Fruit fly (Drosophila melanogaster) whole organism, embryonic: ENCODE results near the gene PIG-Q.

Experiments
- Atf-2 ChIP-seq: fragments of 200-800 bp; sonication (Bioruptor generic); optimal IDR thresholded peaks from 2 replicates; lab custom pipeline; 2016; ENCODE audit warnings: missing biosample characterization, missing genetic modification characterization
- CG11093 ChIP-seq: fragments of 200-800 bp; sonication (Bioruptor generic); IDR thresholded peaks from 3 replicates; pipeline ENCODE4 v1.3.6; 2022; ENCODE audit warnings: missing biosample characterization, missing genetic modification characterization
- CG11723 ChIP-seq: fragments of 200-800 bp; sonication (Bioruptor generic); optimal IDR thresholded peaks from 2 replicates; lab custom pipeline; 2017; ENCODE audit warnings: missing biosample characterization, mild to moderate bottlenecking, missing genetic modification characterization
- CG14860 ChIP-seq: fragments of 200-800 bp; sonication (Bioruptor generic); IDR thresholded peaks from 3 replicates; pipeline ENCODE4 v1.3.6; 2022; ENCODE audit warnings: missing biosample characterization, missing genetic modification characterization; ENCODE audit not compliant: partially characterized antibody
- CG15479 ChIP-seq: fragments of 200-800 bp; sonication (Bioruptor generic); optimal IDR thresholded peaks from 3 replicates; lab custom pipeline; 2019; ENCODE audit warnings: missing biosample characterization, mild to moderate bottlenecking, missing genetic modification characterization, moderate library complexity
- CG1602 ChIP-seq: fragments of 200-800 bp; sonication (Bioruptor generic); optimal IDR thresholded peaks from 3 replicates; lab custom pipeline; 2016; ENCODE audit warnings: missing biosample characterization, missing genetic modification characterization
- CG17359 ChIP-seq: fragments of 200-800 bp; sonication (Bioruptor generic); optimal IDR thresholded peaks from 3 replicates; lab custom pipeline; 2018; ENCODE audit warnings: missing biosample characterization, mild to moderate bottlenecking, missing genetic modification characterization, moderate library complexity
- CG17612 ChIP-seq: fragments of 200-800 bp; sonication (Bioruptor generic); IDR thresholded peaks from 2 replicates; pipeline ENCODE4 v1.3.6; 2022; ENCODE audit warnings: missing biosample characterization, missing genetic modification characterization
- CG1792 ChIP-seq: fragments of 200-800 bp; sonication (Bioruptor generic); optimal IDR thresholded peaks from 2 replicates; lab custom pipeline; 2016; ENCODE audit warnings: missing biosample characterization, missing genetic modification characterization
- CG18262 ChIP-seq: fragments of 200-800 bp; optimal IDR thresholded peaks from 3 replicates; lab custom pipeline; 2019; ENCODE audit warnings: missing biosample characterization, mild to moderate bottlenecking, missing genetic modification characterization, moderate library complexity
- CG18476 ChIP-seq: fragments of 200-800 bp; sonication (Bioruptor generic); optimal IDR thresholded peaks from 2 replicates; lab custom pipeline; 2016; ENCODE audit warnings: missing biosample characterization, mild to moderate bottlenecking, missing genetic modification characterization
- CG18764 ChIP-seq: fragments of 200-800 bp; sonication (Bioruptor generic); optimal IDR thresholded peaks from 3 replicates; lab custom pipeline; 2016; ENCODE audit warnings: missing biosample characterization, missing genetic modification characterization
- CG30403 ChIP-seq: fragments of 200-800 bp; sonication (Bioruptor generic); optimal IDR thresholded peaks from 3 replicates; lab custom pipeline; 2016; ENCODE audit warnings: missing biosample characterization, missing genetic modification characterization
- CG32772 ChIP-seq: fragments of 200-800 bp; sonication (Bioruptor generic); IDR thresholded peaks from 2 replicates; pipeline ENCODE4 v1.3.6; 2022; ENCODE audit warnings: missing biosample characterization, missing genetic modification characterization
- CG4424 ChIP-seq: fragments of 200-800 bp; sonication (Bioruptor generic); optimal IDR thresholded peaks from 3 replicates; lab custom pipeline; 2016; ENCODE audit warnings: missing biosample characterization, missing genetic modification characterization
- CG4617 ChIP-seq: fragments of 200-800 bp; sonication (Bioruptor generic); optimal IDR thresholded peaks from 3 replicates; lab custom pipeline; 2016; ENCODE audit warnings: missing biosample characterization, missing genetic modification characterization, borderline replicate concordance
- CG4730 ChIP-seq: fragments of 200-800 bp; sonication (Bioruptor generic); IDR thresholded peaks from 2 replicates; pipeline ENCODE4 v1.3.6; 2022; ENCODE audit warnings: missing biosample characterization, missing genetic modification characterization
- CG6791 ChIP-seq: fragments of 200-800 bp; sonication (Bioruptor generic); IDR thresholded peaks from 3 replicates; pipeline ENCODE4 v1.3.6; 2022; ENCODE audit warnings: missing biosample characterization, missing genetic modification characterization; ENCODE audit not compliant: partially characterized antibody
- CG7372 ChIP-seq: fragments of 200-800 bp; sonication (Bioruptor generic); IDR thresholded peaks from 2 replicates; pipeline ENCODE4 v1.3.6; 2022; ENCODE audit warnings: missing biosample characterization, missing genetic modification characterization
- CG7928 ChIP-seq: fragments of 200-800 bp; sonication (Bioruptor generic); optimal IDR thresholded peaks from 2 replicates; lab custom pipeline; 2017; ENCODE audit warnings: missing biosample characterization, mild to moderate bottlenecking, missing genetic modification characterization
- CG8290 ChIP-seq, 3 experiments: fragments of 200-800 bp; sonication (Bioruptor generic); optimal IDR thresholded peaks; 2 replicates each; lab custom pipeline; 2016 to 2019; ENCODE audit warnings: missing biosample characterization in 3 of 3, missing genetic modification characterization in 3 of 3, mild to moderate bottlenecking in 2 of 3, moderate library complexity in 1 of 3
- CG8765 ChIP-seq: fragments of 200-800 bp; sonication (Bioruptor generic); IDR thresholded peaks from 2 replicates; pipeline ENCODE4 v1.3.6; 2022; ENCODE audit warnings: missing biosample characterization, missing genetic modification characterization
- Dbx ChIP-seq: fragments of 200-800 bp; sonication (Bioruptor generic); IDR thresholded peaks from 3 replicates; pipeline ENCODE4 v1.3.6; 2022; ENCODE audit warnings: missing biosample characterization, missing genetic modification characterization
- Dip2 ChIP-seq: fragments of 200-800 bp; sonication (Bioruptor generic); IDR thresholded peaks from 2 replicates; pipeline ENCODE4 v1.3.6; 2022; ENCODE audit warnings: missing biosample characterization, missing genetic modification characterization
- Dref ChIP-seq: fragments of 200-800 bp; sonication (Bioruptor generic); IDR thresholded peaks from 2 replicates; pipeline ENCODE4 v1.3.6; 2022; ENCODE audit warnings: missing biosample characterization, missing genetic modification characterization
- Ets65A ChIP-seq: fragments of 200-800 bp; sonication (Bioruptor generic); peaks from one replicate; lab custom pipeline; 2016; ENCODE audit warnings: missing biosample characterization, missing genetic modification characterization
- HLH4C ChIP-seq: fragments of 200-800 bp; sonication (Bioruptor generic); IDR thresholded peaks from 3 replicates; pipeline ENCODE4 v1.3.6; 2022; ENCODE audit warnings: missing biosample characterization, missing genetic modification characterization; ENCODE audit not compliant: partially characterized antibody
- Hr78 ChIP-seq, 2 experiments: fragments of 200-800 bp in 1 of 2; fragments of >200 bp in 1 of 2; sonication (Bioruptor generic) in 1 of 2; optimal IDR thresholded peaks; 2 replicates each; lab custom pipeline; 2017 to 2019; ENCODE audit warnings: missing biosample characterization in 2 of 2, missing genetic modification characterization in 2 of 2, mild to moderate bottlenecking in 1 of 2, moderate library complexity in 1 of 2
- Myb ChIP-seq: fragments of 200-800 bp; sonication (Bioruptor generic); optimal IDR thresholded peaks from 2 replicates; lab custom pipeline; 2016; ENCODE audit warnings: missing biosample characterization, missing genetic modification characterization
- Sry-β ChIP-seq: fragments of 200-800 bp; sonication (Bioruptor generic); optimal IDR thresholded peaks from 2 replicates; lab custom pipeline; 2018; ENCODE audit warnings: missing biosample characterization, mild to moderate bottlenecking, missing genetic modification characterization, moderate library complexity
- Sry-δ ChIP-seq: fragments of 200-800 bp; sonication (Bioruptor generic); optimal IDR thresholded peaks from 2 replicates; lab custom pipeline; 2016; ENCODE audit warnings: missing biosample characterization, missing genetic modification characterization
- ash1 ChIP-seq: fragments of 200-800 bp; sonication (Bioruptor generic); optimal IDR thresholded peaks from 2 replicates; lab custom pipeline; 2018; ENCODE audit warnings: missing biosample characterization, mild to moderate bottlenecking, missing genetic modification characterization
- bbx ChIP-seq: fragments of 200-800 bp; sonication (Bioruptor generic); IDR thresholded peaks from 2 replicates; pipeline ENCODE4 v1.3.6; 2022; ENCODE audit warnings: missing biosample characterization, missing genetic modification characterization; ENCODE audit not compliant: partially characterized antibody
- chm ChIP-seq: fragments of 200-800 bp; sonication (Bioruptor generic); IDR thresholded peaks from 2 replicates; pipeline ENCODE4 v1.3.6; 2022; ENCODE audit warnings: missing biosample characterization, missing genetic modification characterization
- dan ChIP-seq: fragments of 200-800 bp; sonication (Bioruptor generic); IDR thresholded peaks from 2 replicates; pipeline ENCODE4 v1.3.6; 2022; ENCODE audit warnings: missing biosample characterization, missing genetic modification characterization
- dpn ChIP-seq, 2 experiments: fragments of 200-800 bp; sonication (Bioruptor generic); optimal IDR thresholded peaks; 3 replicates each; lab custom pipeline; 2016; ENCODE audit warnings: missing biosample characterization in 2 of 2, missing genetic modification characterization in 2 of 2
- emc ChIP-seq: fragments of 200-800 bp; sonication (Bioruptor generic); optimal IDR thresholded peaks from 2 replicates; lab custom pipeline; 2016; ENCODE audit warnings: missing biosample characterization, missing genetic modification characterization
- ewg ChIP-seq: fragments of 200-800 bp; sonication (Bioruptor generic); optimal IDR thresholded peaks from 3 replicates; lab custom pipeline; 2017; ENCODE audit warnings: mild to moderate bottlenecking, missing biosample characterization, missing genetic modification reagents, missing genetic modification characterization
- gcm ChIP-seq: fragments of 200-800 bp; sonication (Bioruptor generic); optimal IDR thresholded peaks from 2 replicates; lab custom pipeline; 2019; ENCODE audit warnings: missing biosample characterization, mild to moderate bottlenecking, missing genetic modification characterization, moderate library complexity
- jumu ChIP-seq: fragments of 200-800 bp; sonication (Bioruptor generic); optimal IDR thresholded peaks from 3 replicates; lab custom pipeline; 2016; ENCODE audit warnings: missing biosample characterization, missing genetic modification characterization
- mld ChIP-seq: fragments of 200-800 bp; sonication (Bioruptor generic); IDR thresholded peaks from 3 replicates; pipeline ENCODE4 v1.3.6; 2022; ENCODE audit warnings: missing biosample characterization, missing genetic modification characterization; ENCODE audit not compliant: partially characterized antibody
- p53 ChIP-seq: fragments of 200-800 bp; sonication (Bioruptor generic); optimal IDR thresholded peaks from 2 replicates; lab custom pipeline; 2016; ENCODE audit warnings: missing biosample characterization, missing genetic modification characterization
- pros ChIP-seq: fragments of 200-800 bp; sonication (Bioruptor generic); optimal IDR thresholded peaks from 3 replicates; lab custom pipeline; 2019; ENCODE audit warnings: missing biosample characterization, mild to moderate bottlenecking, missing genetic modification characterization, moderate library complexity
- salm ChIP-seq: fragments of 200-800 bp; sonication (Bioruptor generic); optimal IDR thresholded peaks from 2 replicates; lab custom pipeline; 2018; ENCODE audit warnings: missing biosample characterization, mild to moderate bottlenecking, missing genetic modification characterization
- slbo ChIP-seq: fragments of 200-800 bp; sonication (Bioruptor generic); IDR thresholded peaks from 2 replicates; pipeline ENCODE4 v1.3.6; 2022; ENCODE audit warnings: missing biosample characterization, missing genetic modification characterization
- stc ChIP-seq: fragments of 200-800 bp; sonication (Bioruptor generic); IDR thresholded peaks from 2 replicates; pipeline ENCODE4 v1.3.6; 2022; ENCODE audit warnings: missing biosample characterization, missing genetic modification characterization
- stwl ChIP-seq: fragments of 200-800 bp; sonication (Bioruptor generic); optimal IDR thresholded peaks from 3 replicates; lab custom pipeline; 2018; ENCODE audit warnings: missing biosample characterization, mild to moderate bottlenecking, missing genetic modification characterization, moderate library complexity
- vnd ChIP-seq: fragments of 200-800 bp; sonication (Bioruptor generic); IDR thresholded peaks from 3 replicates; pipeline ENCODE4 v1.3.6; 2022; ENCODE audit warnings: missing biosample characterization, missing genetic modification characterization; ENCODE audit not compliant: partially characterized antibody

Gene PIG-Q

DNA sequence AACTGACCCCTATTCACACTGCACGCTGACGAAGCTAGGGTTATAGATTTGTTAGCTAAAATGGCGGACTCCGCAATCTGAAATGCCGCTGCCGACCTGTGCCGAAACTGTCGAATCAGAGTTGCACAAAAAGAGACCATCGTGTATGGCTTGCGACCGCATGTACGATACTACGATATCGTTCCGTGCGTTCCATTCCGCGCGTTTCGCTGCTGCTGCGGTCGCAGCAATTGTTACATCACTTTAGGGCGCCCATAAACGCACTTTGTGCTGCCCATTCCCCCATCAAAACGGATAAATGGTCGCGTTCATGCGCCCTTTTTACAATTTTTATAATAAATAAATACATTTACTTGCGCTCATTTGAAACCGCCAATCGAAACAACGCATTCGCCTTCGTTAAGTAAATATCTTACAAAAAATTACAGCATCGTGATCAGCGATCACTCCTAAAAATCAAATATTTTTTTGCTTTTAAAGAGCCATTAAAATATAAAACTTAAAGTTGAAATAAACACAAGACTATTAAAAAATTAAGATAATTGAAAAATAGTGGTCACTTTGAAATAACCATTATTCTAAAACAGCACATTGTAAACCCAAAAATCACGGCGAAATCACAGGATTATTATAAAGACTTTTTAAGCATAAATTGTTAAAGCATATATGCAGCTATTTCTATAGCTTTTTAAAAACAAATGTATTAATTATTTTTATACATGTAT is 38.6 kb upstream of the PIG-Q start, which contains the start of gene Cyp1:
Gene Cyp1 (minus strand): TSS at position 174 of the 725 bp plus-strand sequence.
- peak; percentile 58; the same call in 2 of the 3 replicates for TF ChIP-seq CG14860 (GFP tag; lab: Robert Waterston, UW)
- peak; percentile 13 for TF ChIP-seq CG18262
- no peak for TF ChIP-seq Atf-2 (GFP tag; lab: Kevin White, UChicago)
- peak; percentile 51 for TF ChIP-seq CG11723 (GFP tag; lab: Kevin White, UChicago)
- peak; percentile 43 for TF ChIP-seq CG4424 (GFP tag; lab: Kevin White, UChicago)
- peak; percentile 12 for TF ChIP-seq ewg (GFP tag; lab: Kevin White, UChicago)
- TF ChIP-seq Sry-δ (GFP tag; lab: Kevin White, UChicago) = peak; percentile 80
- TF ChIP-seq mld (GFP tag; lab: Robert Waterston, UW) = peak; percentile 77; the same call in 1 of the 3 replicates
- peak; percentile 69 for TF ChIP-seq vnd (GFP tag; lab: Robert Waterston, UW)
- no peak for TF ChIP-seq CG7928 (GFP tag; lab: Kevin White, UChicago)
- TF ChIP-seq Hr78 (GFP tag; optimal IDR thresholded peaks at IDR 0.05; lab: Kevin White, UChicago) = no peak
- no peak for TF ChIP-seq dan (GFP tag; lab: Robert Waterston, UW)
- peak; percentile 44 for TF ChIP-seq Myb (GFP tag; lab: Kevin White, UChicago)
- no peak for TF ChIP-seq ash1 (GFP tag; lab: Kevin White, UChicago)
- TF ChIP-seq CG1602 (GFP tag; lab: Kevin White, UChicago) = peak; percentile 1
- peak; percentile 11 to 28 for TF ChIP-seq dpn (GFP tag; optimal IDR thresholded peaks at IDR 0.05; lab: Kevin White, UChicago)
- TF ChIP-seq CG15479 (GFP tag; lab: Kevin White, UChicago) = peak; percentile 74
- no peak for TF ChIP-seq emc (GFP tag; lab: Kevin White, UChicago)
- 0 out of 3 replicates have a peak, but pooled peaks have one; percentile 44 for TF ChIP-seq CG11093 (GFP tag; lab: Robert Waterston, UW)
- TF ChIP-seq CG4730 (GFP tag; lab: Robert Waterston, UW) = 0 out of 2 replicates have a peak, but pooled peaks have one; percentile 25
- peak; percentile 24 for TF ChIP-seq CG8290 (GFP tag; optimal IDR thresholded peaks at IDR 0.05; lab: Kevin White, UChicago)
- TF ChIP-seq CG8290 (tag; optimal IDR thresholded peaks at IDR 0.05; lab: Kevin White, UChicago) = peak; percentile 0 to 80
- TF ChIP-seq chm (GFP tag; lab: Robert Waterston, UW) = peak; percentile 81
- TF ChIP-seq CG8765 (GFP tag; lab: Robert Waterston, UW) = peak; percentile 28; the same call in 1 of the 2 replicates
- peak; percentile 13 for TF ChIP-seq Sry-β (GFP tag; lab: Kevin White, UChicago)
- peak; percentile 32; the same call in 1 of the 2 replicates for TF ChIP-seq CG32772 (GFP tag; lab: Robert Waterston, UW)
- no peak for TF ChIP-seq p53 (GFP tag; lab: Kevin White, UChicago)
- peak; percentile 5 for TF ChIP-seq jumu (GFP tag; lab: Kevin White, UChicago)
- TF ChIP-seq gcm = no peak
- TF ChIP-seq Dref = peak; percentile 83
- peak; percentile 72 for TF ChIP-seq CG18764 (GFP tag; lab: Kevin White, UChicago)
- TF ChIP-seq Dbx (GFP tag; lab: Robert Waterston, UW) = peak; percentile 79
- TF ChIP-seq CG17359 = peak; percentile 15
- TF ChIP-seq pros = no peak
- TF ChIP-seq CG4617 = no peak
- peak; percentile 37 for TF ChIP-seq Ets65A
- TF ChIP-seq slbo (GFP tag; lab: Robert Waterston, UW) = peak; percentile 72; the same call in 1 of the 2 replicates
- TF ChIP-seq stwl (tag; lab: Kevin White, UChicago) = peak; percentile 41
- TF ChIP-seq CG6791 = peak; percentile 85
- TF ChIP-seq CG17612 (GFP tag; lab: Robert Waterston, UW) = no peak
- TF ChIP-seq CG30403 (GFP tag; lab: Kevin White, UChicago) = peak; percentile 15
- TF ChIP-seq HLH4C = peak; percentile 68; the same call in 2 of the 3 replicates
- peak; percentile 38; the same call in 1 of the 2 replicates for TF ChIP-seq CG7372
- TF ChIP-seq CG1792 (GFP tag; lab: Kevin White, UChicago) = no peak
- TF ChIP-seq Dip2 (GFP tag; lab: Robert Waterston, UW) = no peak
- peak; percentile 44 for TF ChIP-seq CG18476
- peak; percentile 90 for TF ChIP-seq bbx (GFP tag; lab: Robert Waterston, UW)
- 0 out of 2 replicates have a peak, but pooled peaks have one; percentile 31 for TF ChIP-seq stc (GFP tag; lab: Robert Waterston, UW)
- TF ChIP-seq salm (tag; lab: Kevin White, UChicago) = no peak
